Worm (Caenorhabditis elegans): ENCODE results near the gene M28.4.

DNA sequence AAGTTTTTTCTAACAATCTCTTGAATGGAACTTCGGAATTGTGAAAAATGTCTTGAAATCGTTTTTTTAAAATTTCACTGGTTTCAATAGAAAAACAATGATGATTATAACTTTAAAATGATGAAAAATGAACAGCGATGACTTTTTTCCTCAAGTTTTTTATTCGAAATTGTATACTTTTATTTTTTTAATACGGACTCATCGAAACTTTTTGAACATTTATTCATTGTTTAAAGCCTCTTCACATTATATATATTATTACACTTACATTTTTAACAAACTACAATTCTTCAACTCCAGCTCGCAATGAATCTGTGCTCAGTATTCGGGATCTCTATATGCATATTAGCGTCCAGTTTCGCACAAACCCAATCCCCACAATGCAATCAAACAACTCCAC, 15.5 kb upstream of the M28.4 start, which contains the start of gene M28.8:
- TF ChIP-seq pros-1 (tag; optimal IDR thresholded peaks at IDR 0.05) = no peak
- TF ChIP-seq ama-1 (optimal IDR thresholded peaks at IDR 0.05) = no peak
- no peak for TF ChIP-seq nhr-232 (tag; optimal IDR thresholded peaks at IDR 0.05)
- TF ChIP-seq fax-1 (tag; optimal IDR thresholded peaks at IDR 0.05) = no peak
- TF ChIP-seq hlh-15 (tag; optimal IDR thresholded peaks at IDR 0.05) = no peak
- no peak for TF ChIP-seq che-1 (tag; optimal IDR thresholded peaks at IDR 0.05)
- TF ChIP-seq ceh-19 (GFP tag; optimal IDR thresholded peaks at IDR 0.05) = no peak
- TF ChIP-seq ceh-9 (tag; optimal IDR thresholded peaks at IDR 0.05) = no peak
- TF ChIP-seq rnt-1 (tag; optimal IDR thresholded peaks at IDR 0.05) = no peak
- no peak for TF ChIP-seq unc-86 (tag; optimal IDR thresholded peaks at IDR 0.05)
- TF ChIP-seq K09A11.1 (tag; optimal IDR thresholded peaks at IDR 0.05; ENCODE audit: insufficient read depth) = no peak
